Fruit fly (Drosophila melanogaster): ENCODE measurements around the gene PyK.

Gene PyK

DNA sequence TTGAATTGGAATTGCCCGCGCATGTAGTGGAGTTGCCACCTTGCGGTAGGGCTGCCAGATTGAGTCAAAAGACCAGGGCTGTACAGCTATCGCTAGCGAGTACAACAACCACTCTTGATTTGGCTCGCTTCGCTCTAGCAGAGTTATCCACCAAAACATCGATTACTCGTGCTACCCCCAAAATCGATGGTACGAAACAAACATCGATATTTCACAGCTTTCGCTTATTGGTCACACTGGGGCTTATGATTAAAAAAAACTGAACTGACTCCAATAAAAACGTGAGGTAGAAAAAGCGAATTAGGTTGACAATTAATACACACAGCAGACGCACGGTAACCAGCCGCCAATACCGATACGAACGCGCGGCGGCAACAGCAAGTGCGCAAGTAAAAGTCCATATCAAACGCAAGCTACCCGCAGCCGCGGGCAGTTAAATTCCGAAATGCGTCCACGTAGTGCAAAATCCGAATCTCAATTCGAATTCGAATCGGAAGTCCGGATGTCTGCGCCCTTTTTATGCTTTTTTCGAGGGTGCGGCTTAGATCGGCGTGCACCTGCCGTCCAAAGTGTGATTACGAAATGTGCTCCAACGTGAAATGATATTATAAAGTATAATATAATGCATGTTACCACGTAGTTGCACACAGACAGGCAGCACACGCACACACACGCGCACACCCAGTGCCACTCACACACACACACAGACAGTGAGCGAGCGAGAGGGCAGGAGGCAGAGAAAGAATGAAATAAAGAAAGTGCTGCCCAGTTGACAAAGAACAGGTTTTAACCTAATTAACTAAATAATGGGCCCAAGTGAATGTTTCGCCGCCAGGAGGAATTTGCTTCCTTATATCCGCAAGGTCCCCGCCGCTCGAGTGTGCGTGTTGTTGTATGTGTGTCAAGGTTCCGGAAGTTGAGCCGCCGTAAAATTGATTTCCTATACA is 10.6 kb upstream of the PyK start, which contains the start of gene Sar1 (continued):
- TF ChIP-seq tio (GFP tag; optimal IDR thresholded peaks at IDR 0.05) (no peak), ato (GFP tag; IDR thresholded peaks at IDR 0.05; ENCODE audit: partially characterized antibody) (peak; percentile 88), Adf1 (GFP tag; IDR thresholded peaks at IDR 0.05) (no peak; the same call in 1 of the 2 replicates), vvl (GFP tag; IDR thresholded peaks at IDR 0.05) (peak; percentile 72), Chrac-16 (GFP tag; optimal IDR thresholded peaks at IDR 0.05) (no peak), ab (GFP tag; optimal IDR thresholded peaks at IDR 0.05) (no peak), luna (GFP tag; optimal IDR thresholded peaks at IDR 0.05) (no peak), CG3995 (GFP tag; optimal IDR thresholded peaks at IDR 0.05) (no peak), salm (tag; optimal IDR thresholded peaks at IDR 0.05) (no peak), CG17328 (GFP tag; IDR thresholded peaks at IDR 0.05) (no peak), gro (GFP tag; optimal IDR thresholded peaks at IDR 0.05) (peak; percentile 81), D19A (tag; optimal IDR thresholded peaks at IDR 0.05) (no peak), CG30020 (tag; optimal IDR thresholded peaks at IDR 0.05) (peak; percentile 13), Hmx (GFP tag; optimal IDR thresholded peaks at IDR 0.05) (no peak), CG34224 (GFP tag; IDR thresholded peaks at IDR 0.05; ENCODE audit: partially characterized antibody) (peak; percentile 88), pho (GFP tag; optimal IDR thresholded peaks at IDR 0.05) (peak; percentile 72), ATbp (GFP tag; optimal IDR thresholded peaks at IDR 0.05) (no peak), twi (tag; optimal IDR thresholded peaks at IDR 0.05) (no peak), CG16815 (GFP tag; optimal IDR thresholded peaks at IDR 0.05) (no peak), TFAM (GFP tag; optimal IDR thresholded peaks at IDR 0.05) (no peak), mam (GFP tag; optimal IDR thresholded peaks at IDR 0.05) (peak; percentile 46), Hmr (GFP tag; optimal IDR thresholded peaks at IDR 0.05) (peak; percentile 86), odd (GFP tag; optimal IDR thresholded peaks at IDR 0.05) (peak; percentile 35), CG31388 (GFP tag; optimal IDR thresholded peaks at IDR 0.05) (no peak), z (GFP tag; IDR thresholded peaks at IDR 0.05) (no peak; the same call in 2 of the 3 replicates), CG18262 (tag; optimal IDR thresholded peaks at IDR 0.05) (no peak), klu (GFP tag; IDR thresholded peaks at IDR 0.05) (no peak), sr (GFP tag; IDR thresholded peaks at IDR 0.05) (no peak), pzg (GFP tag; optimal IDR thresholded peaks at IDR 0.05) (peak; percentile 100), CG15696 (tag; optimal IDR thresholded peaks at IDR 0.05) (no peak), CG1233 (GFP tag; optimal IDR thresholded peaks at IDR 0.05) (no peak), CG10321 (GFP tag; IDR thresholded peaks at IDR 0.05) (no peak), CG3726 (GFP tag; IDR thresholded peaks at IDR 0.05) (no peak), CG10209 (GFP tag; optimal IDR thresholded peaks at IDR 0.05) (no peak), Fer1 (GFP tag; optimal IDR thresholded peaks at IDR 0.05) (no peak), CG11695 (GFP tag; IDR thresholded peaks at IDR 0.05) (0 out of 3 replicates have a peak, but pooled peaks have one; percentile 7), CG12219 (GFP tag; optimal IDR thresholded peaks at IDR 0.05) (no peak), CG32772 (GFP tag; IDR thresholded peaks at IDR 0.05) (peak; percentile 55), ems (GFP tag; optimal IDR thresholded peaks at IDR 0.05) (no peak), Optix (GFP tag; IDR thresholded peaks at IDR 0.05) (no peak), en (GFP tag; optimal IDR thresholded peaks at IDR 0.05) (no peak), CHES-1-like (GFP tag; optimal IDR thresholded peaks at IDR 0.05) (peak; percentile 62), Camta (GFP tag; optimal IDR thresholded peaks at IDR 0.05) (peak; percentile 35), ham (GFP tag; IDR thresholded peaks at IDR 0.05) (no peak; the same call in 1 of the 2 replicates), knrl (GFP tag; IDR thresholded peaks at IDR 0.05; ENCODE audit: partially characterized antibody) (peak; percentile 95), MESR4 (GFP tag; optimal IDR thresholded peaks at IDR 0.05) (peak; percentile 86), CG12942 (GFP tag; optimal IDR thresholded peaks at IDR 0.05) (peak; percentile 8), ara (GFP tag; IDR thresholded peaks at IDR 0.05) (no peak), CG9727 (GFP tag; optimal IDR thresholded peaks at IDR 0.05) (no peak)

Measured in whole organism, embryonic.